Worm (Caenorhabditis elegans): Measurements from ENCODE around the gene F45E1.4.

F45E1.4 gene

ce11 chrX:8021609-8022008 lies 35.8 kb downstream of the F45E1.4 start:
- no peak for TF ChIP-seq ama-1 (optimal IDR thresholded peaks at IDR 0.05)
- TF ChIP-seq B0310.2 (tag; optimal IDR thresholded peaks at IDR 0.05): no peak
- TF ChIP-seq sea-1 (GFP tag; conservative IDR thresholded peaks at IDR 0.05): no peak
- no peak for TF ChIP-seq scrt-1 (GFP tag; IDR thresholded peaks at IDR 0.05)
- TF ChIP-seq hnd-1 (tag; optimal IDR thresholded peaks at IDR 0.05): no peak
- no peak for TF ChIP-seq hmbx-1 (tag; optimal IDR thresholded peaks at IDR 0.05)
- no peak for TF ChIP-seq aly-1 (tag; optimal IDR thresholded peaks at IDR 0.05)
- no peak for TF ChIP-seq tbx-11 (GFP tag; IDR thresholded peaks at IDR 0.05)
- TF ChIP-seq hmg-4 (GFP tag; optimal IDR thresholded peaks at IDR 0.05): no peak

- TF ChIP-seq tbx-37 (GFP tag; conservative IDR thresholded peaks at IDR 0.05) (no peak), scrt-1 (GFP tag; IDR thresholded peaks at IDR 0.05) (no peak), B0310.2 (tag; optimal IDR thresholded peaks at IDR 0.05) (no peak), pes-1 (GFP tag; IDR thresholded peaks at IDR 0.05) (no peak), ceh-13 (GFP tag; optimal IDR thresholded peaks at IDR 0.05) (no peak), ceh-36 (tag; optimal IDR thresholded peaks at IDR 0.05) (no peak), aly-1 (tag; optimal IDR thresholded peaks at IDR 0.05) (no peak), F13C5.2 (tag; optimal IDR thresholded peaks at IDR 0.05) (no peak), sea-1 (GFP tag; conservative IDR thresholded peaks at IDR 0.05) (no peak)
Measured at ce11 chrX:8022728-8023127, 36.9 kb downstream of the F45E1.4 start.

- TF ChIP-seq ama-1 (optimal IDR thresholded peaks at IDR 0.05): no peak
- no peak for TF ChIP-seq ceh-36 (tag; optimal IDR thresholded peaks at IDR 0.05)
- no peak for TF ChIP-seq sea-1 (GFP tag; conservative IDR thresholded peaks at IDR 0.05)
- TF ChIP-seq F13C5.2 (tag; optimal IDR thresholded peaks at IDR 0.05): no peak
- TF ChIP-seq hnd-1 (tag; optimal IDR thresholded peaks at IDR 0.05): no peak
- no peak for TF ChIP-seq ceh-13 (GFP tag; optimal IDR thresholded peaks at IDR 0.05)
- TF ChIP-seq scrt-1 (GFP tag; IDR thresholded peaks at IDR 0.05): no peak
- TF ChIP-seq flt-1 (GFP tag; IDR thresholded peaks at IDR 0.05): no peak
- TF ChIP-seq pes-1 (GFP tag; IDR thresholded peaks at IDR 0.05): no peak
- TF ChIP-seq aly-1 (tag; optimal IDR thresholded peaks at IDR 0.05): no peak
Measured at ce11 chrX:8026709-8027108, 40.9 kb downstream of the F45E1.4 start.

ce11 chrX:8027509-8027908 lies 41.7 kb downstream of the F45E1.4 start:
- TF ChIP-seq ets-7 (tag; optimal IDR thresholded peaks at IDR 0.05) (no peak), hnd-1 (tag; optimal IDR thresholded peaks at IDR 0.05) (no peak), ama-1 (optimal IDR thresholded peaks at IDR 0.05) (no peak), ceh-36 (tag; optimal IDR thresholded peaks at IDR 0.05) (no peak)

- no peak for TF ChIP-seq B0310.2 (tag; optimal IDR thresholded peaks at IDR 0.05)
- TF ChIP-seq pes-1 (GFP tag; IDR thresholded peaks at IDR 0.05): no peak
- TF ChIP-seq aly-1 (tag; optimal IDR thresholded peaks at IDR 0.05): no peak
- no peak for TF ChIP-seq tbx-11 (GFP tag; IDR thresholded peaks at IDR 0.05)
- TF ChIP-seq scrt-1 (GFP tag; IDR thresholded peaks at IDR 0.05): no peak
- no peak for TF ChIP-seq hmbx-1 (tag; optimal IDR thresholded peaks at IDR 0.05)
- TF ChIP-seq ceh-36 (tag; optimal IDR thresholded peaks at IDR 0.05): no peak
- TF ChIP-seq ama-1 (optimal IDR thresholded peaks at IDR 0.05): no peak
- no peak for TF ChIP-seq ceh-13 (GFP tag; optimal IDR thresholded peaks at IDR 0.05)
- TF ChIP-seq hnd-1 (tag; optimal IDR thresholded peaks at IDR 0.05): no peak
- peak; percentile 61 for TF ChIP-seq F13C5.2 (tag; optimal IDR thresholded peaks at IDR 0.05)
- TF ChIP-seq ets-7 (tag; optimal IDR thresholded peaks at IDR 0.05): no peak
- TF ChIP-seq hmg-4 (GFP tag; optimal IDR thresholded peaks at IDR 0.05): peak; percentile 28
- no peak for TF ChIP-seq tra-4 (tag; optimal IDR thresholded peaks at IDR 0.05)
- TF ChIP-seq sea-1 (GFP tag; conservative IDR thresholded peaks at IDR 0.05): no peak
- no peak for TF ChIP-seq flt-1 (GFP tag; IDR thresholded peaks at IDR 0.05)
- TF ChIP-seq tbx-37 (GFP tag; conservative IDR thresholded peaks at IDR 0.05): no peak
Measured at ce11 chrX:8029080-8029479, 43.3 kb downstream of the F45E1.4 start, which contains the start of gene C34D10.1. Gene C34D10.1, plus strand, starts transcription at chrX:8029479.

ce11 chrX:8030032-8030431 lies 44.3 kb downstream of the F45E1.4 start:
- no peak for TF ChIP-seq B0310.2 (tag; optimal IDR thresholded peaks at IDR 0.05)

ce11 chrX:8036219-8036883 lies 50.6 kb downstream of the F45E1.4 start:
- no peak for TF ChIP-seq tra-4 (tag; optimal IDR thresholded peaks at IDR 0.05)
- TF ChIP-seq ama-1 (optimal IDR thresholded peaks at IDR 0.05): no peak
- peak; percentile 81 for TF ChIP-seq F13C5.2 (tag; optimal IDR thresholded peaks at IDR 0.05)
- TF ChIP-seq ceh-13 (GFP tag; optimal IDR thresholded peaks at IDR 0.05): peak; percentile 48
- TF ChIP-seq hnd-1 (tag; optimal IDR thresholded peaks at IDR 0.05): peak; percentile 22
- TF ChIP-seq ets-7 (tag; optimal IDR thresholded peaks at IDR 0.05): no peak
- peak; percentile 78 for TF ChIP-seq hmg-4 (GFP tag; optimal IDR thresholded peaks at IDR 0.05)
- peak; percentile 84 for TF ChIP-seq aly-1 (tag; optimal IDR thresholded peaks at IDR 0.05)
- TF ChIP-seq sea-1 (GFP tag; conservative IDR thresholded peaks at IDR 0.05): peak; percentile 73
- TF ChIP-seq tbx-37 (GFP tag; conservative IDR thresholded peaks at IDR 0.05): no peak
- peak; percentile 54; the same call in 1 of the 2 replicates for TF ChIP-seq scrt-1 (GFP tag; IDR thresholded peaks at IDR 0.05)
- no peak for TF ChIP-seq hmbx-1 (tag; optimal IDR thresholded peaks at IDR 0.05)
- TF ChIP-seq tbx-11 (GFP tag; IDR thresholded peaks at IDR 0.05): peak; percentile 67
- TF ChIP-seq B0310.2 (tag; optimal IDR thresholded peaks at IDR 0.05): peak; percentile 40
- TF ChIP-seq flt-1 (GFP tag; IDR thresholded peaks at IDR 0.05): peak; percentile 79
- peak; percentile 52 for TF ChIP-seq ceh-36 (tag; optimal IDR thresholded peaks at IDR 0.05)
- TF ChIP-seq pes-1 (GFP tag; IDR thresholded peaks at IDR 0.05): peak; percentile 82

ce11 chrX:8037365-8037764 lies 51.6 kb downstream of the F45E1.4 start:
- TF ChIP-seq sea-1 (GFP tag; conservative IDR thresholded peaks at IDR 0.05) (no peak), F13C5.2 (tag; optimal IDR thresholded peaks at IDR 0.05) (no peak), ama-1 (optimal IDR thresholded peaks at IDR 0.05) (no peak), aly-1 (tag; optimal IDR thresholded peaks at IDR 0.05) (no peak), scrt-1 (GFP tag; IDR thresholded peaks at IDR 0.05) (no peak), pes-1 (GFP tag; IDR thresholded peaks at IDR 0.05) (no peak), ets-7 (tag; optimal IDR thresholded peaks at IDR 0.05) (no peak), tbx-11 (GFP tag; IDR thresholded peaks at IDR 0.05) (no peak), ceh-13 (GFP tag; optimal IDR thresholded peaks at IDR 0.05) (no peak), hmbx-1 (tag; optimal IDR thresholded peaks at IDR 0.05) (no peak), hnd-1 (tag; optimal IDR thresholded peaks at IDR 0.05) (no peak), tbx-37 (GFP tag; conservative IDR thresholded peaks at IDR 0.05) (no peak), flt-1 (GFP tag; IDR thresholded peaks at IDR 0.05) (no peak), B0310.2 (tag; optimal IDR thresholded peaks at IDR 0.05) (no peak), ceh-36 (tag; optimal IDR thresholded peaks at IDR 0.05) (no peak)

Measured in whole organism, early embryonic.